Worm (Caenorhabditis elegans) whole organism, L1 larva: ENCODE results near the gene T05H10.8.

ENCODE experiments used
- aly-2 ChIP-seq: fragments of 150-350 bp; optimal IDR thresholded peaks from 2 replicates; lab custom pipeline; 2014; ENCODE audit warnings: missing biosample characterization, missing genetic modification characterization
- ama-1 ChIP-seq: fragments of 150-350 bp; optimal IDR thresholded peaks from 2 replicates; lab custom pipeline; 2014
- blmp-1 ChIP-seq: fragments of 150-350 bp; optimal IDR thresholded peaks from 2 replicates; lab custom pipeline; 2014; ENCODE audit warnings: missing biosample characterization, missing genetic modification characterization
- ceh-63 ChIP-seq: fragments of 200-800 bp; sonication (Bioruptor generic); optimal IDR thresholded peaks from 2 replicates; lab custom pipeline; 2018; ENCODE audit warnings: mild to moderate bottlenecking, missing genetic modification characterization, missing compliant biosample characterization
- ceh-82 ChIP-seq, 3 experiments: fragments of 150-350 bp in 1 of 3; sonication (generic microtip) in 2 of 3; optimal IDR thresholded peaks; 2 replicates each; lab custom pipeline; 2014 to 2017; ENCODE audit warnings: missing biosample characterization in 3 of 3, missing genetic modification characterization in 3 of 3
- dpl-1 ChIP-seq, 3 experiments: fragments of 150-350 bp in 2 of 3; sonication (generic microtip) in 1 of 3; optimal IDR thresholded peaks; 2 replicates each; lab custom pipeline; 2014 to 2017; ENCODE audit warnings: missing biosample characterization in 3 of 3, missing genetic modification characterization in 3 of 3, missing genetic modification reagents in 3 of 3
- efl-1 ChIP-seq, 4 experiments: fragments of 150-350 bp; optimal IDR thresholded peaks in 3 of 4; peaks in 1 of 4; 1 replicate in 1 of 4; 2 replicates in 3 of 4; lab custom pipeline; 2014; ENCODE audit warnings: missing biosample characterization in 2 of 4, missing genetic modification characterization in 2 of 4, missing genetic modification reagents in 2 of 4
- egl-13 ChIP-seq: sonication (generic microtip); optimal IDR thresholded peaks from 2 replicates; lab custom pipeline; 2016; ENCODE audit warnings: missing genotype, missing genetic modification reagents, missing genetic modification characterization, missing compliant biosample characterization
- egl-27 ChIP-seq, 2 experiments: fragments of 150-350 bp in 1 of 2; sonication (generic microtip); optimal IDR thresholded peaks; 3 replicates each; lab custom pipeline; 2017 to 2018; ENCODE audit warnings: missing biosample characterization in 2 of 2, missing genetic modification characterization in 2 of 2, missing genetic modification reagents in 2 of 2
- elt-3 ChIP-seq, 6 experiments: fragments of 150-350 bp in 1 of 6; sonication (generic microtip); optimal IDR thresholded peaks; 2 replicates each; lab custom pipeline; 2017 to 2018; ENCODE audit warnings: missing biosample characterization in 6 of 6, missing genetic modification characterization in 6 of 6, inconsistent platforms in 1 of 6
- ets-5 ChIP-seq: fragments of 200-800 bp; sonication (Bioruptor generic); IDR thresholded peaks from 2 replicates; pipeline ENCODE4 v1.3.6; 2022; ENCODE audit warnings: missing genetic modification characterization, missing compliant biosample characterization
- grh-1 ChIP-seq: fragments of 200-800 bp; sonication (Bioruptor generic); IDR thresholded peaks from 2 replicates; pipeline ENCODE4 v1.3.6; 2022; ENCODE audit warnings: missing genetic modification reagents, missing genetic modification characterization, missing compliant biosample characterization
- hpl-2 ChIP-seq: fragments of 150-350 bp; optimal IDR thresholded peaks from 2 replicates; lab custom pipeline; 2014; ENCODE audit warnings: missing biosample characterization, missing genetic modification reagents, missing genetic modification characterization
- irx-1 ChIP-seq: sonication (generic microtip); optimal IDR thresholded peaks from 2 replicates; lab custom pipeline; 2016; ENCODE audit warnings: missing genetic modification characterization, missing compliant biosample characterization
- lin-13 ChIP-seq: fragments of 150-350 bp; optimal IDR thresholded peaks from 2 replicates; lab custom pipeline; 2014; ENCODE audit warnings: missing biosample characterization, missing genetic modification reagents, missing genetic modification characterization
- lin-14 ChIP-seq: fragments of 200-800 bp; sonication (Bioruptor generic); optimal IDR thresholded peaks from 2 replicates; lab custom pipeline; 2018; ENCODE audit warnings: mild to moderate bottlenecking, missing genetic modification characterization, moderate library complexity, missing compliant biosample characterization
- lin-15B ChIP-seq: fragments of 150-350 bp; sonication (generic microtip); optimal IDR thresholded peaks from 3 replicates; lab custom pipeline; 2014; ENCODE audit warnings: missing biosample characterization, missing genetic modification characterization
- lin-35 ChIP-seq, 2 experiments: fragments of 150-350 bp; optimal IDR thresholded peaks; 2 replicates each; lab custom pipeline; 2014; ENCODE audit warnings: missing biosample characterization in 2 of 2, missing genetic modification characterization in 2 of 2, missing genetic modification reagents in 2 of 2
- lir-3 ChIP-seq: sonication (generic microtip); optimal IDR thresholded peaks from 2 replicates; lab custom pipeline; 2016; ENCODE audit warnings: mild to moderate bottlenecking, missing genetic modification characterization, moderate library complexity, missing compliant biosample characterization; ENCODE audit not compliant: poor library complexity
- lsy-2 ChIP-seq, 2 experiments: fragments of 150-350 bp; optimal IDR thresholded peaks; 2 replicates each; lab custom pipeline; 2014; ENCODE audit warnings: missing biosample characterization in 2 of 2, missing genetic modification characterization in 2 of 2
- mab-9 ChIP-seq: fragments of 200-800 bp; sonication (Bioruptor generic); IDR thresholded peaks from 2 replicates; pipeline ENCODE4 v1.3.6; 2022; ENCODE audit warnings: missing genetic modification reagents, missing genetic modification characterization, missing compliant biosample characterization
- mef-2 ChIP-seq: fragments of 150-350 bp; optimal IDR thresholded peaks from 2 replicates; lab custom pipeline; 2014; ENCODE audit warnings: missing biosample characterization, missing genetic modification characterization
- mep-1 ChIP-seq: fragments of 150-350 bp; optimal IDR thresholded peaks from 2 replicates; lab custom pipeline; 2014; ENCODE audit warnings: missing biosample characterization, missing genetic modification characterization
- nhr-11 ChIP-seq: fragments of 150-350 bp; optimal IDR thresholded peaks from 2 replicates; lab custom pipeline; 2014; ENCODE audit warnings: missing biosample characterization, missing genetic modification characterization
- nhr-19 ChIP-seq: fragments of 200-800 bp; sonication (Bioruptor generic); conservative IDR thresholded peaks from 2 replicates; pipeline ENCODE4 v1.3.6; 2022; ENCODE audit warnings: missing genetic modification characterization, missing compliant biosample characterization
- nhr-20 ChIP-seq: sonication (generic microtip); optimal IDR thresholded peaks from 2 replicates; lab custom pipeline; 2016; ENCODE audit warnings: mild to moderate bottlenecking, missing genetic modification characterization, missing compliant biosample characterization
- nhr-237 ChIP-seq: fragments of 150-350 bp; optimal IDR thresholded peaks from 2 replicates; lab custom pipeline; 2014; ENCODE audit warnings: missing biosample characterization, missing genetic modification characterization
- nhr-28 ChIP-seq: fragments of 150-350 bp; optimal IDR thresholded peaks from 2 replicates; lab custom pipeline; 2014; ENCODE audit warnings: missing biosample characterization, missing genetic modification characterization
- nhr-47 ChIP-seq: sonication (generic microtip); optimal IDR thresholded peaks from 2 replicates; lab custom pipeline; 2016; ENCODE audit warnings: mild to moderate bottlenecking, missing genetic modification characterization, moderate library complexity, missing compliant biosample characterization
- nhr-71 ChIP-seq: sonication (generic microtip); optimal IDR thresholded peaks from 2 replicates; lab custom pipeline; 2016; ENCODE audit warnings: mild to moderate bottlenecking, missing genetic modification characterization, moderate library complexity, missing compliant biosample characterization
- nhr-76 ChIP-seq: sonication (generic microtip); optimal IDR thresholded peaks from 2 replicates; lab custom pipeline; 2017; ENCODE audit warnings: missing biosample characterization, missing genetic modification characterization
- nhr-77 ChIP-seq: fragments of 150-350 bp; optimal IDR thresholded peaks from 2 replicates; lab custom pipeline; 2014; ENCODE audit warnings: missing biosample characterization, missing genetic modification characterization
- nhr-84 ChIP-seq: sonication (generic microtip); optimal IDR thresholded peaks from 2 replicates; lab custom pipeline; 2017; ENCODE audit warnings: missing biosample characterization, missing genetic modification characterization
- nhr-85 ChIP-seq: sonication (generic microtip); peaks from one replicate; lab custom pipeline; 2016; ENCODE audit warnings: missing genetic modification characterization, inconsistent platforms, missing compliant biosample characterization
- nhr-90 ChIP-seq: sonication (generic microtip); optimal IDR thresholded peaks from 2 replicates; lab custom pipeline; 2016; ENCODE audit warnings: mild to moderate bottlenecking, missing genetic modification characterization, missing compliant biosample characterization; ENCODE audit not compliant: poor library complexity
- pax-3 ChIP-seq: fragments of 200-800 bp; sonication (Bioruptor generic); optimal IDR thresholded peaks from 2 replicates; lab custom pipeline; 2018; ENCODE audit warnings: mild to moderate bottlenecking, missing genetic modification characterization, moderate library complexity, missing compliant biosample characterization
- rnt-1 ChIP-seq: sonication (generic microtip); optimal IDR thresholded peaks from 2 replicates; lab custom pipeline; 2016; ENCODE audit warnings: mild to moderate bottlenecking, missing genetic modification characterization, moderate library complexity, missing compliant biosample characterization
- skn-1 ChIP-seq: fragments of 150-350 bp; optimal IDR thresholded peaks from 2 replicates; lab custom pipeline; 2014; ENCODE audit warnings: missing biosample characterization, missing genetic modification characterization
- snpc-4 ChIP-seq: fragments of 150-350 bp; optimal IDR thresholded peaks from 2 replicates; lab custom pipeline; 2014; ENCODE audit warnings: missing biosample characterization, missing genetic modification characterization
- sox-4 ChIP-seq: sonication (generic microtip); optimal IDR thresholded peaks from 2 replicates; lab custom pipeline; 2016; ENCODE audit warnings: missing genetic modification characterization, missing compliant biosample characterization
- sup-37 ChIP-seq: fragments of 200-800 bp; sonication (Bioruptor generic); optimal IDR thresholded peaks from 2 replicates; lab custom pipeline; 2018; ENCODE audit warnings: mild to moderate bottlenecking, missing genetic modification characterization, missing compliant biosample characterization
- swsn-7 ChIP-seq: sonication (generic microtip); optimal IDR thresholded peaks from 2 replicates; lab custom pipeline; 2016; ENCODE audit warnings: missing genetic modification characterization, missing compliant biosample characterization
- tbx-2 ChIP-seq: sonication (generic microtip); optimal IDR thresholded peaks from 2 replicates; lab custom pipeline; 2016; ENCODE audit warnings: missing genetic modification characterization, missing compliant biosample characterization
- tlp-1 ChIP-seq: fragments of 150-350 bp; optimal IDR thresholded peaks from 2 replicates; lab custom pipeline; 2014; ENCODE audit warnings: missing biosample characterization, missing genetic modification characterization
- unc-62 ChIP-seq: fragments of 150-350 bp; optimal IDR thresholded peaks from 2 replicates; lab custom pipeline; 2014; ENCODE audit warnings: missing biosample characterization, missing genetic modification reagents, missing genetic modification characterization
- unc-98 ChIP-seq: fragments of 200-800 bp; sonication (Bioruptor generic); IDR thresholded peaks from 2 replicates; pipeline ENCODE4 v1.3.6; 2022; ENCODE audit warnings: missing genetic modification characterization, missing compliant biosample characterization
- vab-15 ChIP-seq: sonication (generic microtip); optimal IDR thresholded peaks from 2 replicates; lab custom pipeline; 2017; ENCODE audit warnings: missing genotype, mild to moderate bottlenecking, missing genetic modification characterization, missing compliant biosample characterization
- xbp-1 ChIP-seq: sonication (generic microtip); optimal IDR thresholded peaks from 2 replicates; lab custom pipeline; 2016; ENCODE audit warnings: missing genetic modification characterization, missing compliant biosample characterization
- zip-4 ChIP-seq: fragments of 200-800 bp; sonication (Bioruptor generic); optimal IDR thresholded peaks from 2 replicates; lab custom pipeline; 2018; ENCODE audit warnings: mild to moderate bottlenecking, missing genetic modification characterization, moderate library complexity, missing compliant biosample characterization
- ztf-11 ChIP-seq, 2 experiments: sonication (generic microtip); optimal IDR thresholded peaks; 2 replicates each; lab custom pipeline; 2016 to 2017; ENCODE audit warnings: missing genetic modification characterization in 2 of 2, missing biosample characterization in 1 of 2, missing compliant biosample characterization in 1 of 2
- ztf-4 ChIP-seq: fragments of 150-350 bp; optimal IDR thresholded peaks from 2 replicates; lab custom pipeline; 2014; ENCODE audit warnings: missing biosample characterization, missing genetic modification characterization

T05H10.8 gene

DNA sequence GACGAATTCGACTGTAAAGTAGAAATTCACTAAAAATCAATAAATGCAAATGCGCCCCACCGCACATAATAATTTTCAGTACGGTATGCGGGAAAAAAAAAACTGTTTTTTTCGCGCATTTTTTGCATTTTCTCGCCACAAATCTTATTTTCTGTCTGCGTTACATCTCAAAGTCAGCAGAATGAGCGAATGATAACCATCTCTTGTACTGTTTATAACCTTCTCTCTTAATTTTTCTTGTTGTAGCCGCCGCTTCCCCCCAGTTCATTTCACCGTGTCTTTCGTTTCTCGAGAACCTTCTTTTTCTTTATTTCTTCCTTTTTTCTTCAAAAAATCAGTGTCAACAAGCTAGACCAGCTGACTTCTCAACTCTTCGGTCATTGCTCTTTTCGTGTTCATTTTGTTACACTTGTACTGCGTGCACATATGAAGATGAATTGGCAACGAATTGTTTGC lies 43.4 kb upstream of the T05H10.8 start (continued):
- TF ChIP-seq nhr-71 (tag; lab: Kevin White, UChicago) (peak; percentile 28), nhr-85 (tag; lab: Kevin White, UChicago) (peak; percentile 81), nhr-11 (tag; lab: Kevin White, UChicago) (no peak), nhr-20 (tag; lab: Kevin White, UChicago) (peak; percentile 68)

DNA sequence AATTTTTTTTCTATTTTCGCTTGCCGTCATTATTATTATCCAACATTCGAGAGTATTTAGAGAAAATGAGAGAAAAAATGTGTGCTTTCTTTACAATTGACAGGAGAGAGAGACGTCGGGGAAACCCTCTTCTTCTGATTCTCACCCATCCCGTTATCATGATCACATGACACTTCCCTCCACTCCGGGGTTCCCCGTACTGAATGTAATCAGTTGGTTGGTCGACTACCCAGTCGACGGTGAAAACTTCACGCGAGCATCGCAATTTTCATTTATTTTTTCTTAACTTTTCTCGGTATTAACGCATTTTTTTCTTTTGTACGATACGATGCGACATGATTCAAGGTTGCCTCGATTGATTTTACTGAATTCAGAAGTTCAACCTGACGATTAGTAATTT lies 42.7 kb upstream of the T05H10.8 start:
- TF ChIP-seq unc-98 (GFP tag; lab: Robert Waterston, UW) (no peak), unc-62 (GFP tag; lab: Kevin White, UChicago) (no peak), nhr-47 (tag; lab: Kevin White, UChicago) (peak; percentile 35), lir-3 (tag; lab: Kevin White, UChicago) (peak; percentile 40), sox-4 (no peak), egl-13 (tag; lab: Kevin White, UChicago) (no peak), ceh-82 (tag; optimal IDR thresholded peaks at IDR 0.05; lab: Kevin White, UChicago) (no peak), ztf-11 (tag; optimal IDR thresholded peaks at IDR 0.05; lab: Kevin White, UChicago) (no peak), skn-1 (tag; lab: Kevin White, UChicago) (peak; percentile 52), nhr-28 (no peak), nhr-19 (GFP tag; lab: Robert Waterston, UW) (peak; percentile 77), mep-1 (tag; lab: Kevin White, UChicago) (peak; percentile 23), dpl-1 (GFP tag; optimal IDR thresholded peaks at IDR 0.05; lab: Kevin White, UChicago) (peak in 2 of 3 experiments; percentile 21 to 33), ztf-4 (tag; lab: Kevin White, UChicago) (peak; percentile 4), nhr-20 (tag; lab: Kevin White, UChicago) (peak; percentile 70), lin-14 (GFP tag; lab: Kevin White, UChicago) (peak; percentile 73), irx-1 (no peak), vab-15 (no peak), blmp-1 (peak; percentile 77), elt-3 (tag; optimal IDR thresholded peaks at IDR 0.05; lab: Kevin White, UChicago) (peak in 3 of 6 experiments; percentile 51 to 69 (median 67)), swsn-7 (peak; percentile 61), ama-1 (lab: Kevin White, UChicago) (no peak), tlp-1 (tag; lab: Kevin White, UChicago) (no peak), rnt-1 (tag; lab: Kevin White, UChicago) (peak; percentile 62), zip-4 (no peak), ets-5 (GFP tag; lab: Robert Waterston, UW) (no peak), lsy-2 (tag; optimal IDR thresholded peaks at IDR 0.05; lab: Kevin White, UChicago) (peak; percentile 35 to 76), lin-35 (GFP tag; optimal IDR thresholded peaks at IDR 0.05; lab: Kevin White, UChicago) (peak in 1 of 2 experiments; percentile 54), ceh-63 (GFP tag; lab: Kevin White, UChicago) (no peak), lin-13 (GFP tag; lab: Kevin White, UChicago) (no peak), grh-1 (no peak), efl-1 (optimal IDR thresholded peaks at IDR 0.05; lab: Kevin White, UChicago) (peak; percentile 18 to 31), efl-1 (GFP tag; optimal IDR thresholded peaks at IDR 0.05 in 1 of 2; lab: Kevin White, UChicago) (peak in 1 of 2 experiments; percentile 42), nhr-90 (tag; lab: Kevin White, UChicago) (no peak), nhr-71 (tag; lab: Kevin White, UChicago) (peak; percentile 79), nhr-77 (no peak), nhr-84 (tag; lab: Kevin White, UChicago) (no peak), egl-27 (tag; optimal IDR thresholded peaks at IDR 0.05; lab: Kevin White, UChicago) (no peak), nhr-237 (tag; lab: Kevin White, UChicago) (no peak), mab-9 (GFP tag; lab: Robert Waterston, UW) (no peak), pax-3 (tag; lab: Kevin White, UChicago) (no peak), nhr-76 (tag; lab: Kevin White, UChicago) (no peak), tbx-2 (tag; lab: Kevin White, UChicago) (peak; percentile 29), aly-2 (tag; lab: Kevin White, UChicago) (no peak), mef-2 (tag; lab: Kevin White, UChicago) (no peak), snpc-4 (no peak), sup-37 (no peak), lin-15B (tag; lab: Kevin White, UChicago) (no peak), xbp-1 (tag; lab: Kevin White, UChicago) (no peak), hpl-2 (GFP tag; lab: Kevin White, UChicago) (no peak)
